Worm (Caenorhabditis elegans): ENCODE measurements around the gene C08F11.7.
"Not testable (repeated sequence)": the region's sequence is repeated elsewhere in the genome, so short reads cannot be mapped to it uniquely, and the experiment has no call there.

The C08F11.7 gene

ce11 chrIV:13659449-13659848 is 22.4 kb downstream of the C08F11.7 start, which contains the start of gene Y45F10C.1:
Gene Y45F10C.1, minus strand, starts transcription at chrIV:13659549.
- TF ChIP-seq T20F7.1 (GFP tag; optimal IDR thresholded peaks at IDR 0.05); dmd-9 (GFP tag; IDR thresholded peaks at IDR 0.05); daf-8 (GFP tag; IDR thresholded peaks at IDR 0.05): not testable (repeated sequence)

- TF ChIP-seq snpc-4 (tag; optimal IDR thresholded peaks at IDR 0.05); set-16 (GFP tag; IDR thresholded peaks at IDR 0.05); ceh-28 (tag; optimal IDR thresholded peaks at IDR 0.05): not testable (repeated sequence)
Measured at ce11 chrIV:13662570-13662969, 25.5 kb downstream of the C08F11.7 start, which contains the start of gene Y45F10C.2. Gene Y45F10C.2, minus strand, starts transcription at chrIV:13662670.

ce11 chrIV:13664090-13664489 is 27.0 kb downstream of the C08F11.7 start, which contains the start of gene Y45F10C.4:
Gene Y45F10C.4, minus strand, starts transcription at chrIV:13664190.
- TF ChIP-seq zfp-3 (GFP tag; conservative IDR thresholded peaks at IDR 0.05) (no peak), fkh-10 (GFP tag; optimal IDR thresholded peaks at IDR 0.05) (no peak), madf-5 (GFP tag; IDR thresholded peaks at IDR 0.05) (no peak), zip-11 (GFP tag; IDR thresholded peaks at IDR 0.05) (no peak), saeg-2 (GFP tag; IDR thresholded peaks at IDR 0.05) (no peak), php-3 (GFP tag; IDR thresholded peaks at IDR 0.05) (no peak), nhr-76 (tag; optimal IDR thresholded peaks at IDR 0.05) (no peak), daf-19 (GFP tag; conservative IDR thresholded peaks at IDR 0.05) (no peak), jun-1 (tag; optimal IDR thresholded peaks at IDR 0.05) (no peak)

- TF ChIP-seq mxl-3 (GFP tag; optimal IDR thresholded peaks at IDR 0.05) (no peak), snpc-1.2 (GFP tag; IDR thresholded peaks at IDR 0.05) (0 out of 2 replicates have a peak, but pooled peaks have one; percentile 47)
Measured at ce11 chrIV:13665073-13665472, 28.0 kb downstream of the C08F11.7 start.

ce11 chrIV:13666849-13667430 is 29.9 kb downstream of the C08F11.7 start, which contains the start of gene fbxa-215:
Gene fbxa-215, minus strand, starts transcription at chrIV:13666909.
- peak; percentile 70; the same call in 1 of the 2 replicates for TF ChIP-seq snpc-1.2 (GFP tag; IDR thresholded peaks at IDR 0.05)
- TF ChIP-seq pqm-1 (tag; optimal IDR thresholded peaks at IDR 0.05) = no peak

DNA sequence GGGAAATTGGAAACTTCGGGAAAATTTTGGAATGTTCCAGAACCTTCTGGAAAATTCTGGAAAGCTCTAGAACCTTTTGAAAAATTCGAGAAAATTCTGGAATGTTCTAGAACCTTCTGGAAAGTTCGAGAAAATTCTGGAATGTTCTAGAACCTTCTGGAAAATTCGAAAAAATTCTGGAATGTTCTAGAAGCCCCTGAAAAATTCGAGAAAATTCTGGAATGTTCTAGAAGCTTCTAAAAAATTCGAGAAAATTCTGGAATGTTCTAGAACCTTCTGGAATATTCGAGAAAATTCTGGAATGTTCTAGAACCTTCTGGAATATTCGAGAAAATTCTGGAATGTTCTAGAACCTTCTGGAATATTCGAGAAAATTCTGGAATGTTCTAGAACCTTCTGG is 30.9 kb downstream of the C08F11.7 start:
- TF ChIP-seq snpc-1.2 (GFP tag; IDR thresholded peaks at IDR 0.05) (peak; percentile 77), arid-1 (GFP tag; conservative IDR thresholded peaks at IDR 0.05) (0 out of 2 replicates have a peak, but pooled peaks have one; percentile 45)

- TF ChIP-seq unc-39 (tag; optimal IDR thresholded peaks at IDR 0.05) = no peak
- peak in 1 of 2 experiments; percentile 38 for TF ChIP-seq unc-62 (GFP tag; optimal IDR thresholded peaks at IDR 0.05 in 1 of 2)
- no peak for TF ChIP-seq unc-62 (tag; optimal IDR thresholded peaks at IDR 0.05)
Measured at ce11 chrIV:13673504-13673903, 36.4 kb downstream of the C08F11.7 start, which contains the start of gene oac-48. Gene oac-48, plus strand, starts transcription at chrIV:13673804.

ce11 chrIV:13678649-13679048 is 41.6 kb downstream of the C08F11.7 start, which contains the start of gene srlf-26:
Gene srlf-26, plus strand, starts transcription at chrIV:13678949.
- no peak for TF ChIP-seq aly-2 (tag; optimal IDR thresholded peaks at IDR 0.05)
- TF ChIP-seq dmd-9 (GFP tag; IDR thresholded peaks at IDR 0.05) = no peak
- peak in 1 of 2 experiments; percentile 23 for TF ChIP-seq unc-62 (GFP tag; optimal IDR thresholded peaks at IDR 0.05 in 1 of 2)
- no peak for TF ChIP-seq unc-62 (tag; optimal IDR thresholded peaks at IDR 0.05)

DNA sequence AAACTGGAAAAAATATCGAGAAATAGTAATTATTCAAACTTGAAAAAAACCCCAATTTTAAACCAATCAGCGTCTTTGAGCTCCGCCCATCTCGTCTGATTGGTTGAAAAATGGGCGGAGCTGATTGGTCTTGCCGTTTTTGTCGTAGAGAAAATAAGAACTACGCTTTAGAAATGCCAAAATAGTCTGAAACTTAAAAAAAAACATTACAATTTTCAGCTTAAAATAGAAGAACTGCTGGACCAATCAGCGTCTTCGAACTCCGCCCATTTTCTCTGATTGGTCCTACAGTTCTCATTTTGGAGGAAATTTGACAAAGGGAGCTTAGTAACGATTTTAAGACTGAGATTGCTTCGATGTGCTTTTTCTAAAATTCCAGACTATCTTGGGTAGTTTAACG is 42.4 kb downstream of the C08F11.7 start:
- TF ChIP-seq nhr-6 (tag; optimal IDR thresholded peaks at IDR 0.05) (no peak), madf-9 (GFP tag; conservative IDR thresholded peaks at IDR 0.05) (no peak), F37D6.2 (tag; optimal IDR thresholded peaks at IDR 0.05) (no peak), ztf-11 (tag; optimal IDR thresholded peaks at IDR 0.05) (no peak)

Measured in whole organism, L4 larva.